Fruit fly (Drosophila melanogaster): ENCODE results near the gene Ide.

The Ide gene

DNA sequence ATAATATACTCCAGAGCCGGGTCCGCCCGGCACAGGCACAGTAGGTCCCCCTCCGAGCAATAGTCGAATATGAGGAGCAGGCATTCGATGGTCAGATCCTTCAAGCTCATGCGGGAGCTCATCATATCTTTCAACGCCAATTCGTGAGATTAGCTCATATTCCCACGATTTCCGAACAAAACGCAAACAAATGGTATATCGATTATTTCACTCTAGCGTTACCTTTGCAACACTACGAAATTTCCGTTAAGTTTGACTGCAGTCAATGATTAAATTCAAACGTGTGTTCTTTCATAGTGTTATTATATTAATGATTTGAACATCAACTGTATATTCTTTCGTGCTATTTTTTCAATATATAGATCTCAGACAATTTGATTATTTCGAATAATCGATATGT is 17.7 kb upstream of the Ide start, which contains the start of gene CG33969:
Gene CG33969, minus strand, starts transcription at position 197 of the 400 bp plus-strand sequence.
- TF ChIP-seq tj (GFP tag; optimal IDR thresholded peaks at IDR 0.05): peak; percentile 2
- peak; percentile 5 for TF ChIP-seq CG1620 (GFP tag; optimal IDR thresholded peaks at IDR 0.05)
- no peak for TF ChIP-seq Clk (GFP tag; optimal IDR thresholded peaks at IDR 0.05)
- TF ChIP-seq kay (GFP tag; ENCODE audit: borderline replicate concordance): peak; percentile 49
- no peak for TF ChIP-seq CG33017 (tag; optimal IDR thresholded peaks at IDR 0.05)
- TF ChIP-seq cic (GFP tag; optimal IDR thresholded peaks at IDR 0.05): no peak
- TF ChIP-seq CG7101 (tag; optimal IDR thresholded peaks at IDR 0.05): peak; percentile 22
- TF ChIP-seq Mnt (GFP tag; optimal IDR thresholded peaks at IDR 0.05): no peak
- TF ChIP-seq CG11617 (GFP tag; optimal IDR thresholded peaks at IDR 0.05): no peak
- TF ChIP-seq bab1 (GFP tag; optimal IDR thresholded peaks at IDR 0.05): peak; percentile 36
- peak; percentile 29 for TF ChIP-seq pad (GFP tag; optimal IDR thresholded peaks at IDR 0.05)
- peak; percentile 18 for TF ChIP-seq Crg-1 (GFP tag; optimal IDR thresholded peaks at IDR 0.05)
- TF ChIP-seq ovo (GFP tag; optimal IDR thresholded peaks at IDR 0.05): no peak
- TF ChIP-seq CG7045 (GFP tag; optimal IDR thresholded peaks at IDR 0.05): no peak

DNA sequence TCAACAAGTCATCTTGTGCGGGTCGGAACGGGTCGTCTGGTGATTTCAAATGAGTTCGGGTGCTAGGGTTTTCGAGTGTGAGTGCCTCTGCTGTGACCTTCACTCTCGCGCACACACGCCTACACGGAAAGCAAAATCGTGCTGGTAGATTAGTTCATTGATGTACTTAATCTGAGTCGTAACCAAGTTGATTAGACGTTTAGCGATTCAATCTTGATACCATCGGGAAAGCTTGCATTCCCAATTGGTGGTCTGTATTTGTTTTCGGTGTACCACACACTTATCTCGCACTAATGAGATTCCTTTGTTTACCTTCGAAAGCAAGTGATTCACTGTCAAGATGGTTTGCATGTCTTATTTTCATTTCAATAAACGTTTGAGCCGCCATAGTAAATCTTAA is 13.3 kb upstream of the Ide start:
- TF ChIP-seq ovo (GFP tag; optimal IDR thresholded peaks at IDR 0.05) (no peak), CG1620 (GFP tag; optimal IDR thresholded peaks at IDR 0.05) (no peak), cnc (optimal IDR thresholded peaks at IDR 0.05) (no peak), CG33017 (tag; optimal IDR thresholded peaks at IDR 0.05) (peak; percentile 41), CG7101 (tag; optimal IDR thresholded peaks at IDR 0.05) (peak; percentile 41), cic (GFP tag; optimal IDR thresholded peaks at IDR 0.05) (peak; percentile 89), Clk (GFP tag; optimal IDR thresholded peaks at IDR 0.05) (no peak), bab1 (GFP tag; optimal IDR thresholded peaks at IDR 0.05) (no peak), toe (GFP tag; optimal IDR thresholded peaks at IDR 0.05) (no peak), pad (GFP tag; optimal IDR thresholded peaks at IDR 0.05) (no peak), CG11617 (GFP tag; optimal IDR thresholded peaks at IDR 0.05) (no peak), CG5204 (GFP tag; optimal IDR thresholded peaks at IDR 0.05) (no peak), CG12768 (GFP tag; optimal IDR thresholded peaks at IDR 0.05) (no peak), Crg-1 (GFP tag; optimal IDR thresholded peaks at IDR 0.05) (no peak), tj (GFP tag; optimal IDR thresholded peaks at IDR 0.05) (no peak), CG7045 (GFP tag; optimal IDR thresholded peaks at IDR 0.05) (no peak), CG14711 (tag; optimal IDR thresholded peaks at IDR 0.05) (peak; percentile 21), Mnt (GFP tag; optimal IDR thresholded peaks at IDR 0.05) (peak; percentile 50), Hr96 (GFP tag; optimal IDR thresholded peaks at IDR 0.05) (no peak), kay (GFP tag; ENCODE audit: borderline replicate concordance) (peak; percentile 94)

DNA sequence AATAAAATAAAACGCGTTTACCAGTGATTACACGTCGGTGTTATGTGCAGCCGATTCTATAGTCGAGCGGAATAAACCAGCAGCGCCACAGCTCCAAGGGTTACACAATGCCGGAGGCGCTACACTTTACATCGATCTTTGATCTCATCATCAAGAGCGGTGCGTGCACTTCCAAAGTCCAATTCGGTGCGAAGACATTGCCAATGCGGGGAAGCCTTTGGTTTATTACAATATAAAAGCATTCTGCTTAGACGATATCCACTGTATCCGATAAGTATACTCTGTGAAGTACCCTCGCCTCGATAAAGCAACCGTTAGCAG is 12.1 kb upstream of the Ide start:
- TF ChIP-seq CG12768 (GFP tag; optimal IDR thresholded peaks at IDR 0.05): peak; percentile 4
- TF ChIP-seq CG7101 (tag; optimal IDR thresholded peaks at IDR 0.05): no peak

DNA sequence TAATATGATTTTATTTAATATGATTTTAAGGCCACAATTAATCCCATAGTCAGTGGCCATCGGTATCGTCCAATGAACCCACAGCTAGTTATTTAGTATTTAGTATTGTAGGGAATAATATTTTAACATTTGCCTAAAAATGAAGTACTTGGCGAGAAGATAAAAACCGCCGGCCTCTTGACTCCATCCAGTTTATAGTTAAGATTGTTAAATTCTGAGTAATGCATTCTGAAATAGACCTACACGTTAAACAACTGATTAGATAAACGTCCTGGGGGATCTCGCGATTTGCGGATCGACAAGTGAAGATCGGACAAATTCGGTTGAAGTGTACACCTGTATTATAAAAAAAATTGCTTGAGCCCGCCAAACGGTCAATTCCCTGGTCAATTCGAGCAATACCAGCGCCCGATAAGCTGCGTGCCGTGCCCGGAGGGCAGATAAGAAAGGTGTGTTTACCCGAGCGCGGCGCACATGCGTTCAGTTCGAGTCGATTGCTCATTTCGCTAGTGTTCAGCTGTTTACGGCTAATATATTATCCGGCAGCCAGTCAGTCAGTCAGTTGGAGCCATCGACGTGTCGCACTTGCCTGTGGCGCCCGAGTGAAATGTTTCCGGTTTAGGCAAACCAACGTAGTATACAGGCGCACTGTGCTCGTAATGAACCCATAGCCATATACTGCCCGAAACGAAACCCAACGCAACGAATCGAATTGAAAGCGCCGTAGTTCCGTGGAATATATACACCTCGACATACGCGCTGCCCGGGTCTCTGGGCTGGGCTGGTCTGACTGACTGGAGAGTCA is 11.5 kb upstream of the Ide start:
- TF ChIP-seq tj (GFP tag; optimal IDR thresholded peaks at IDR 0.05) (no peak), CG1620 (GFP tag; optimal IDR thresholded peaks at IDR 0.05) (no peak), CG14711 (tag; optimal IDR thresholded peaks at IDR 0.05) (no peak), CG5204 (GFP tag; optimal IDR thresholded peaks at IDR 0.05) (no peak), CG11617 (GFP tag; optimal IDR thresholded peaks at IDR 0.05) (no peak), cic (GFP tag; optimal IDR thresholded peaks at IDR 0.05) (peak; percentile 91), toe (GFP tag; optimal IDR thresholded peaks at IDR 0.05) (no peak), pad (GFP tag; optimal IDR thresholded peaks at IDR 0.05) (no peak), Crg-1 (GFP tag; optimal IDR thresholded peaks at IDR 0.05) (no peak), kay (GFP tag; ENCODE audit: borderline replicate concordance) (peak; percentile 52), Clk (GFP tag; optimal IDR thresholded peaks at IDR 0.05) (no peak), Mnt (GFP tag; optimal IDR thresholded peaks at IDR 0.05) (peak; percentile 82), ovo (GFP tag; optimal IDR thresholded peaks at IDR 0.05) (no peak), cnc (optimal IDR thresholded peaks at IDR 0.05) (no peak), CG33017 (tag; optimal IDR thresholded peaks at IDR 0.05) (peak; percentile 10)

DNA sequence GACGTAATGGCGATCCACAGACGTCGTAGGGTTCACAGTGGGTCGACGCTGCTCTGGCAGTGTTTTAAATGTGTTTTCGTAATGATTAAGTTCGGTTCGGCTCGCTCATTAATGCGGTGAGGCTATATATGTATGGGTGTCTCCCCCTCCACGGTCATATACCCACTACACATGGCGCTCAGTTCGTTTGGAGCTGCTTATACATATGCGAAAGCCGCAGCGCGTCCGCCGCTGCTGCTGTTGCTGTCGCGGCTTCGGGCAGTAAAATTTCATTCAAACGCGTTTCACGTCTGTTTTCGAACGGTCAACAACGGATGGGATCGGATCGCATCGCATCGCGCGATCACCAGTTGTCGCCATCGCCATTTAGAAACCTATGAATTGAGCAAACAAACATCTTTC is 10.3 kb upstream of the Ide start:
- TF ChIP-seq kay (GFP tag; ENCODE audit: borderline replicate concordance): no peak
- TF ChIP-seq tj (GFP tag; optimal IDR thresholded peaks at IDR 0.05): peak; percentile 11
- peak; percentile 76 for TF ChIP-seq Mnt (GFP tag; optimal IDR thresholded peaks at IDR 0.05)
- no peak for TF ChIP-seq CG11617 (GFP tag; optimal IDR thresholded peaks at IDR 0.05)
- no peak for TF ChIP-seq CG5204 (GFP tag; optimal IDR thresholded peaks at IDR 0.05)
- no peak for TF ChIP-seq Crg-1 (GFP tag; optimal IDR thresholded peaks at IDR 0.05)
- peak; percentile 93 for TF ChIP-seq pad (GFP tag; optimal IDR thresholded peaks at IDR 0.05)
- no peak for TF ChIP-seq CG33017 (tag; optimal IDR thresholded peaks at IDR 0.05)
- TF ChIP-seq CG7045 (GFP tag; optimal IDR thresholded peaks at IDR 0.05): peak; percentile 19
- peak; percentile 46 for TF ChIP-seq Hr96 (GFP tag; optimal IDR thresholded peaks at IDR 0.05)
- TF ChIP-seq toe (GFP tag; optimal IDR thresholded peaks at IDR 0.05): no peak
- no peak for TF ChIP-seq bab1 (GFP tag; optimal IDR thresholded peaks at IDR 0.05)
- TF ChIP-seq Clk (GFP tag; optimal IDR thresholded peaks at IDR 0.05): peak; percentile 3
- TF ChIP-seq CG1620 (GFP tag; optimal IDR thresholded peaks at IDR 0.05): no peak
- TF ChIP-seq ovo (GFP tag; optimal IDR thresholded peaks at IDR 0.05): peak; percentile 30
- TF ChIP-seq cnc (optimal IDR thresholded peaks at IDR 0.05): no peak
- no peak for TF ChIP-seq CG7101 (tag; optimal IDR thresholded peaks at IDR 0.05)
- peak; percentile 91 for TF ChIP-seq cic (GFP tag; optimal IDR thresholded peaks at IDR 0.05)
- peak; percentile 57 for TF ChIP-seq CG12768 (GFP tag; optimal IDR thresholded peaks at IDR 0.05)
- no peak for TF ChIP-seq CG14711 (tag; optimal IDR thresholded peaks at IDR 0.05)

DNA sequence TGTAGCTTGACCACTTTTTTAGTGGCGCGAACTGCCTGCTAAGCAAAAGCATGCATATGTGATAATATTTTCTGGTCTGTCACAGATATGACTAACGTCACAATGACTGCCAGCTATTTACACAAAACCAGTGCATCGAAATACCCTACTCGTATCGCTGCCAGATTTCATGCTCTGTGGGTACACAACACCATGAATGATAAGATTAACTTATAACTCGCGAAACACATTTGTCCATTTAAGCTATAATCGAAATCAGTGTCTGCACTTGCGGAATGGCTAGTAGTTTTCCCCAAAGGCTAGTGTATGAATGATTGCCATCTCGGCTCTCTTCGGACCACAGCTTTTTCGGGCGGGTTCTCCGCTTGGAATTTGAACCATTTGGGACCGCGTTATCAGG is 9.7 kb upstream of the Ide start:
- TF ChIP-seq CG12768 (GFP tag; optimal IDR thresholded peaks at IDR 0.05) (no peak), CG1620 (GFP tag; optimal IDR thresholded peaks at IDR 0.05) (no peak), bab1 (GFP tag; optimal IDR thresholded peaks at IDR 0.05) (no peak), cic (GFP tag; optimal IDR thresholded peaks at IDR 0.05) (peak; percentile 51), kay (GFP tag; ENCODE audit: borderline replicate concordance) (peak; percentile 85), CG7101 (tag; optimal IDR thresholded peaks at IDR 0.05) (no peak), cnc (optimal IDR thresholded peaks at IDR 0.05) (peak in 1 of 2 experiments; percentile 39), Crg-1 (GFP tag; optimal IDR thresholded peaks at IDR 0.05) (no peak), CG7045 (GFP tag; optimal IDR thresholded peaks at IDR 0.05) (peak; percentile 15), Mnt (GFP tag; optimal IDR thresholded peaks at IDR 0.05) (peak; percentile 1), CG5204 (GFP tag; optimal IDR thresholded peaks at IDR 0.05) (no peak), Hr96 (GFP tag; optimal IDR thresholded peaks at IDR 0.05) (no peak), tj (GFP tag; optimal IDR thresholded peaks at IDR 0.05) (peak; percentile 70), Clk (GFP tag; optimal IDR thresholded peaks at IDR 0.05) (no peak), CG14711 (tag; optimal IDR thresholded peaks at IDR 0.05) (no peak), toe (GFP tag; optimal IDR thresholded peaks at IDR 0.05) (no peak), CG33017 (tag; optimal IDR thresholded peaks at IDR 0.05) (no peak), pad (GFP tag; optimal IDR thresholded peaks at IDR 0.05) (no peak), CG11617 (GFP tag; optimal IDR thresholded peaks at IDR 0.05) (no peak), ovo (GFP tag; optimal IDR thresholded peaks at IDR 0.05) (no peak)
